Worm (Caenorhabditis elegans): ENCODE results near the gene B0280.2.

The B0280.2 gene

DNA sequence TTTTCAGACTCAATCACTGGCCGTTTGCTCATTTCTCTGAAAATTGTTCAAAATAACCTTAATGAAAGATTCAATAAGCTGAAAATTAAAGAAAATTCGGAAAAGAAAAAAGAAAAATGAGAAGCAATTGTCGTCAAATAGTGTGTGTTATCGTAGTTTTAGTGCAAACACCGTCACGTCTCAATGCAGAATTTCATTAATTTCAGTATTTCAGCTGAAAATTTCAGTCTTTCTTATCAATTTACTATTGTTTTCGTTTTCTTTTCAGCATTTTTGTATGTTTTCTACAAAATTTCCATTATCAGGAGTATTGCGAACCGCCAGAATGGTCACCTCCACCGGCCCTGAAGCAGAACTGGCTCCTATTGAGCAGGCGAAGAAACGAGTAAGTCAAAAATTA, 1.6 kb upstream of the B0280.2 start, which contains the start of the genes B0280.9 and rpia-1:
B0280.9 (minus strand) TSS at position 36 of the 400 bp plus-strand sequence.
rpia-1 (plus strand) TSS at position 269 of the 400 bp plus-strand sequence.
- TF ChIP-seq nhr-23 (tag; optimal IDR thresholded peaks at IDR 0.05) (peak; percentile 35), fkh-10 (GFP tag; optimal IDR thresholded peaks at IDR 0.05) (no peak), R02D3.7 (tag; optimal IDR thresholded peaks at IDR 0.05) (no peak), pqm-1 (tag; optimal IDR thresholded peaks at IDR 0.05) (peak; percentile 56), nhr-67 (tag; optimal IDR thresholded peaks at IDR 0.05) (no peak), daf-12 (tag; optimal IDR thresholded peaks at IDR 0.05) (no peak), ceh-28 (tag; optimal IDR thresholded peaks at IDR 0.05) (no peak), hmg-11 (tag; optimal IDR thresholded peaks at IDR 0.05) (peak; percentile 23), pha-4 (tag; optimal IDR thresholded peaks at IDR 0.05) (peak; percentile 59), lsy-12 (tag; optimal IDR thresholded peaks at IDR 0.05) (no peak), mdl-1 (tag; optimal IDR thresholded peaks at IDR 0.05) (no peak), elt-1 (tag; optimal IDR thresholded peaks at IDR 0.05) (no peak), lin-15B (tag; optimal IDR thresholded peaks at IDR 0.05) (peak; percentile 21), nhr-28 (tag; optimal IDR thresholded peaks at IDR 0.05) (no peak), nhr-76 (tag; optimal IDR thresholded peaks at IDR 0.05) (no peak), elt-2 (tag; optimal IDR thresholded peaks at IDR 0.05) (peak; percentile 68), skn-1 (tag; optimal IDR thresholded peaks at IDR 0.05) (peak; percentile 12), egl-27 (tag; optimal IDR thresholded peaks at IDR 0.05) (no peak), jun-1 (tag; optimal IDR thresholded peaks at IDR 0.05) (no peak), nfya-1 (tag; optimal IDR thresholded peaks at IDR 0.05; ENCODE audit: insufficient read depth) (peak; percentile 18)

DNA sequence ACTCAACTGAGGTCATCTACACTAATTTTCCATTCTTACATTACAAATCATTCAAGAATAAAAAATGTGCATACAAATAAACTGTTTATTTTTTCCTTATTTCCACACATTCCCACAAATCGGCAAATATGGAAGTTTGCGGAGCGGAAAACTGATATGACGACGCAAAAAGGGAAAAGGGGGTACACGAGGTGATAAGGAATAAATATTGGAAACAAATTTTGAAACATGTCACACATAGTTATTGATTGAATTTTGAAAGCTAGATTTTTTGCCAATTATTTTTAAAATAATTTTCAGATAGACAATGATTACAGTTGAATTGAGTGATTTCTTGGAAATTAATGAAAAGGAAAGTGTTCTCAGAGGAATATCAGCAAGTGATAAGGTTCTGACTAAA, 4.1 kb downstream of the B0280.2 start, which contains the start of gene viro-2:
viro-2 (plus strand) TSS at position 301 of the 400 bp plus-strand sequence.
- peak; percentile 25 for TF ChIP-seq elt-2 (tag; optimal IDR thresholded peaks at IDR 0.05)

DNA sequence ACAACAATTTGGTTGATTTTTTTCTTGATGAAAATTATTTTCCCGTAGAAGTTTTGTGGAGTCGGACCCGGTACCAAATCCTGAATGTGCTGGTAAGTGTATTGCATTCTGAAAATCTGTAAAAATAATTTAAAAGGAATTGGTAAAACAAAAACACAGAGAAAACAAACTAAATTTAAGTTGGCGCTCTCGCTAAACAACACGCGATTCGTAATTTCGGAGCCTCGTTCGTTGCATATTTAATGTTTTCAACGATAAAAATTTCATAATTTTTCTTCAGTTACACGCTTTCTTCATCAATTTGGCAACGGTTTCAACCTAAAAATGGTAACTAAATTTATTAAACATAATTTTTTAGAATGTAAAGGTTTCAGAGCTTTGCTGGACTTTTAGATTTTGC, 9.1 kb downstream of the B0280.2 start, which contains the start of the genes pot-1 and ggtb-1:
pot-1 (minus strand) TSS at position 120 of the 400 bp plus-strand sequence.
ggtb-1 (plus strand) TSS at position 208 of the 400 bp plus-strand sequence.
- TF ChIP-seq lsy-12 (tag; optimal IDR thresholded peaks at IDR 0.05) (no peak), jun-1 (tag; optimal IDR thresholded peaks at IDR 0.05) (no peak), pha-4 (tag; optimal IDR thresholded peaks at IDR 0.05) (peak; percentile 31), lin-15B (tag; optimal IDR thresholded peaks at IDR 0.05) (peak; percentile 5), nfya-1 (tag; optimal IDR thresholded peaks at IDR 0.05; ENCODE audit: insufficient read depth) (peak; percentile 6), unc-39 (tag; optimal IDR thresholded peaks at IDR 0.05) (no peak), elt-3 (tag; optimal IDR thresholded peaks at IDR 0.05) (no peak), fos-1 (tag; optimal IDR thresholded peaks at IDR 0.05) (no peak)

DNA sequence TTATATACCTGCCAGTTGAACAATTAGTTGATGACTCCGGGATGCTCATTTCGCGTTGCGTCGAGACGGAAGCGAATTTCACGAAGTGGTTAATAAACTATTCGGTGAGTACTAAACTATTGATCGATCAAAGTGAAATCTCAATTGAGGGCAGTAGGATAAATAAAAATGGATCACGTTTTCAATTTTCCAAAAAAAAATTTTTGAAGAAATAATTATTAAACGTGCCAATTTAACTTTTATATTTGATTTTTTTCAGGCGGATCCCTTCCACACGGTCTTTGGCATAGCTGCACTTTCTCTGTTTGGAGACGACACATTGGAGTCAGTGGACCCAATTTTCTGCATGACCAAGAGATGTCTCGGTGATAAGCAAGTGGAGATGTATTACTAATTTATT, 11.6 kb downstream of the B0280.2 start, which contains the start of gene B0280.17:
B0280.17 (minus strand) TSS at position 101 of the 400 bp plus-strand sequence.
- TF ChIP-seq fkh-2 (tag; optimal IDR thresholded peaks at IDR 0.05) (no peak), fkh-10 (GFP tag; optimal IDR thresholded peaks at IDR 0.05) (no peak), nhr-23 (tag; optimal IDR thresholded peaks at IDR 0.05) (no peak), unc-62 (GFP tag; optimal IDR thresholded peaks at IDR 0.05) (no peak), egl-27 (tag; optimal IDR thresholded peaks at IDR 0.05) (no peak), lin-15B (tag; optimal IDR thresholded peaks at IDR 0.05) (no peak), ceh-9 (tag; optimal IDR thresholded peaks at IDR 0.05) (no peak), lin-39 (tag; optimal IDR thresholded peaks at IDR 0.05) (no peak), nfya-1 (tag; optimal IDR thresholded peaks at IDR 0.05; ENCODE audit: insufficient read depth) (no peak), nhr-76 (tag; optimal IDR thresholded peaks at IDR 0.05) (no peak), eor-1 (tag; optimal IDR thresholded peaks at IDR 0.05) (no peak), ceh-16 (tag; optimal IDR thresholded peaks at IDR 0.05) (no peak), nhr-43 (tag; optimal IDR thresholded peaks at IDR 0.05; ENCODE audit: poor library complexity, severe bottlenecking) (no peak), nhr-237 (tag; optimal IDR thresholded peaks at IDR 0.05) (no peak)

DNA sequence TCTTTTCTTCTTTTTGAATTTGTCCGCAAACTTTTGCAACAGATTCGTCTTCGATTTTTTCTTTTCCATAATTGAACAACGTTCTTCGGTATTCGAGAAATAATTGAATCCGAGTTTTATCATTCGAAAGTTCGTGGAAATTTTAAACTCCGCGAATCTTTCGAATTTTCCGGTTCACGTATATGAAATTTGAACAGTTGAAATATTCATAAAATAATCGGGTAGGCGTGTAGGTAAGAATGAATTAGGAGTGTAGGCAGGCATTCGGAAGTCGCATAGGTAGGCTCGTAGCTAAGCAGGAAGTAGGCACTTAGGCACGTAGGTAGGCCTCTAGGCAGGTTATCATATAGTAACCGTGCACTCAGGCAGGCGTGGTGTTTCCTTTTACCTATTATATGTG, 13.7 kb downstream of the B0280.2 start, which contains the start of gene B0280.11:
B0280.11 (minus strand) TSS at position 101 of the 400 bp plus-strand sequence.
- TF ChIP-seq elt-3 (tag; optimal IDR thresholded peaks at IDR 0.05) (no peak), nhr-67 (tag; optimal IDR thresholded peaks at IDR 0.05) (no peak), pha-4 (tag; optimal IDR thresholded peaks at IDR 0.05) (no peak), aly-2 (tag; optimal IDR thresholded peaks at IDR 0.05) (no peak), jun-1 (tag; optimal IDR thresholded peaks at IDR 0.05) (no peak), nhr-11 (tag; optimal IDR thresholded peaks at IDR 0.05) (no peak), ztf-4 (tag; optimal IDR thresholded peaks at IDR 0.05) (no peak), nhr-76 (tag; optimal IDR thresholded peaks at IDR 0.05) (no peak), daf-12 (tag; optimal IDR thresholded peaks at IDR 0.05) (no peak), ama-1 (optimal IDR thresholded peaks at IDR 0.05) (no peak), ztf-11 (tag; optimal IDR thresholded peaks at IDR 0.05) (no peak), nhr-43 (tag; optimal IDR thresholded peaks at IDR 0.05; ENCODE audit: poor library complexity, severe bottlenecking) (no peak), R02D3.7 (tag; optimal IDR thresholded peaks at IDR 0.05) (no peak), unc-62 (GFP tag; optimal IDR thresholded peaks at IDR 0.05) (no peak)

Measured in whole organism, L3 larva.